2 worm cellular contexts compared by ENCODE assay signal in the genomic region with DNA sequence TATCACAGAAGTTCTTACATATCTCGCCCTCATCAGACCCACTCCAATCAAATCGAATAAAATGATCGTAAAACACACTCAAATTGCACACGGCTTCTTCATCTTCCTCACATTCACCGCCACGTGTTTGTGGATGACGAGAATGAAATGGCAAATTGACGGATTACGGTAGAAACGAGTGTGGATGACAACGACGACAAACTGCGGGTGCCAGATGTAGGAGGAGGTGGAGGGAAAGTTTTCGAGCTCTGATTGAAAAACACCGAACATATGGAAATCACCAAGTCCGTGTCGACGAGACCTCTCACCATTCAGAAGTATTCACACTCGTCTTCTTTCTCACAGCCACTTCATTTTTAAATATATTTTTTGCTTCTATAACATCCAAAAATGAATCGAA.
TF ChIP-seq lines count a peak whose summit lies in the region.

A gene (plus strand): TSS at position 324 of the 400 bp plus-strand sequence.

TF ChIP-seq in whole organism, L1 larva, 84 proteins besides CTCF, POLR2A, EP300 and RAD21:
- TF ChIP-seq dsc-1 (tag; optimal IDR thresholded peaks at IDR 0.05; lab: Kevin White, UChicago) (peak; percentile 83), tbx-2 (tag; optimal IDR thresholded peaks at IDR 0.05; lab: Kevin White, UChicago) (no peak)

TF ChIP-seq in whole organism, late embryonic, 69 proteins besides CTCF, POLR2A, EP300 and RAD21:
- TF ChIP-seq ahr-1 (tag; optimal IDR thresholded peaks at IDR 0.05; lab: Kevin White, UChicago) (no peak), hlh-8 (tag; optimal IDR thresholded peaks at IDR 0.05; lab: Kevin White, UChicago) (peak; percentile 52)
